Worm (Caenorhabditis elegans): ENCODE data around the gene nhr-50.

nhr-50 gene

DNA sequence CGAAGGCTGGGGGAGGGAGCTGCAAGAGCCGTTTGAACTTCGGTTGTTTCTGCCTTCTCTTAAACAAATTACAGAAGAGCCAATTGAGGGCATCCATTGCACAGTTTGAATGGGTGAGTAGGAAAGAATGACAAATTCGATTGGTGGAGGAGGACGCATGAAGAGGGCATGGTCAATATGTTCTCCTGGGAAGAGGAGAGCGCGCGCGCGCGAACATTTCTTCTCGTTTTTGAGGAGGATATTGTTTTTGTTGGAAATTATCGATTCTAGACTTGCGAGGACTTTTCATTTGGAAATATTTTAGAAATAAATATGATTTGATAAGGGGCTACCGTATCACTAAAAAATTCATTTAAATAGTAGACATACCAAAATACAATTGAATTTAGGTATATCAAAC, 31.1 kb upstream of the nhr-50 start, which contains the start of gene T10C6.7 (continued):
- no peak for TF ChIP-seq ceh-58 (GFP tag; IDR thresholded peaks at IDR 0.05)
- TF ChIP-seq lir-1 (GFP tag; conservative IDR thresholded peaks at IDR 0.05), result 0 out of 2 replicates have a peak, but pooled peaks have one; percentile 10
- peak; percentile 87 for TF ChIP-seq madf-6 (GFP tag; IDR thresholded peaks at IDR 0.05)
- no peak for TF ChIP-seq ztf-26 (tag; optimal IDR thresholded peaks at IDR 0.05)
- TF ChIP-seq zim-3 (tag; optimal IDR thresholded peaks at IDR 0.05), result no peak
- no peak for TF ChIP-seq snpc-1.1 (tag; optimal IDR thresholded peaks at IDR 0.05; ENCODE audit: insufficient read depth)
- TF ChIP-seq ceh-27 (GFP tag; optimal IDR thresholded peaks at IDR 0.05), result no peak
- peak; percentile 100 for TF ChIP-seq aptf-2 (GFP tag; conservative IDR thresholded peaks at IDR 0.05)
- peak; percentile 34 for TF ChIP-seq efl-1 (GFP tag; optimal IDR thresholded peaks at IDR 0.05)
- no peak for TF ChIP-seq pha-4 (tag; optimal IDR thresholded peaks at IDR 0.05)
- TF ChIP-seq ets-4 (GFP tag; optimal IDR thresholded peaks at IDR 0.05), result no peak

DNA sequence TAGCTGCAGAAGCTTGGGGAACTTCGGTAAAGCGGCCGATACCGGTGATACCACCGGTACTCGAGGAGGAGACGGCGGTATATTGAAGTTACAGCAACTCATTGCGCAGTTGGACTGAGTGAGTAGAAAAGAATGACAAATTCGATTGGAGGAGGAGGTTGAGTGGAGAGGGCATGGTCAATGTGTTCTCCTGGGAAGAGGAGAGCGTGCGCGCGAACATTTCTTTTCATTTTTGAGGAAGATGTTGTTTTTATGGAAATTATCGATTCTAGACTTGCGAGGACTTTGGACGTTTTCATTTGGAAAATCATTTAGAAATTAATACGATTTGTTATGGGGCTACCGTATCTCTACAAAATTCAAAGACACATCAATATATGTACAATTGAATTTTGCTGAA, 28.8 kb upstream of the nhr-50 start:
- TF ChIP-seq ets-4 (GFP tag; optimal IDR thresholded peaks at IDR 0.05) (no peak), F52B5.7 (tag; optimal IDR thresholded peaks at IDR 0.05) (no peak), lir-1 (GFP tag; conservative IDR thresholded peaks at IDR 0.05) (no peak), let-526 (GFP tag; IDR thresholded peaks at IDR 0.05) (no peak), ceh-40 (GFP tag; IDR thresholded peaks at IDR 0.05) (no peak), gei-17 (GFP tag; optimal IDR thresholded peaks at IDR 0.05) (no peak), aptf-2 (GFP tag; conservative IDR thresholded peaks at IDR 0.05) (peak; percentile 92)

DNA sequence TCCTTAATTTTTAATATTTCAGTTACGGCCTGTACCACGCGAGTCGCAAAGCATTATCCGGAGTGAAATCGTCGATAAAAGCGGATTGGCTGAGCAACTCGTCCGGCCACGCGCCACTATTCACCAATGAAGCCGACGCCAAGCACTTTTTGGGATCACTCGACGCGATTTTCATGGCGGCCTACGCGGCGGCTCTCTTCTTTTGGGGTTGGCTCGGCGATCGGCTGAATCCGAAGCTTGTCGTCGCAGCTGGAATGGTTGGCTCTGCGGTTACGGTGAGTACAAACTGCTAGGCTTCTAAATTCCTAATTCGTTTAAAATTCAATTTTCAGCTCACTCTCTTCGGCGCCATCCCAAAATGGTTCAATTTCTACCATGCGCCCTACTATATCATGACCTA, 24.5 kb upstream of the nhr-50 start:
- TF ChIP-seq bed-1 (GFP tag; IDR thresholded peaks at IDR 0.05) (no peak), B0261.1 (tag; optimal IDR thresholded peaks at IDR 0.05) (no peak), zfh-2 (GFP tag; conservative IDR thresholded peaks at IDR 0.05) (peak; percentile 51)

DNA sequence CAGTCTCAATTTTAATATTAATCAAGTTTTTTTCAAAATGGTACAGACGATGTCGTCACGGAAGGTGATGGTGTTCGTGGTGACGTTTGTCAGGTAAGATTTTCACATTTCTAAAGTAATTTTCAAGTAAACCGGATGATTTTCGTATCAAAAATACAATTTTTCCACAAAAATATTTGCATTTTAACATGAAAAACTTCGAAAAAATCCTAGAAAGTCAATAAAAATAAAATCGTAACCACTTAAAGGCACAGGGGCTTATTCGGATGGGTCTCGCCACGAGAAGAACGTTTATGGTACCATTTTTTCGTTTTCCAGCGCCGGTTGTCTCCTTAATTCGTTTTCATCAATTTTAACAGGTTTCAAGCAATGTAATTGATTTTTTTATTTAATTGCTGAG, 23.9 kb upstream of the nhr-50 start, which contains the start of gene T10C6.6:
TSS of gene T10C6.6 (plus strand) at position 27 of the 400 bp plus-strand sequence.
- TF ChIP-seq ceh-79 (tag; optimal IDR thresholded peaks at IDR 0.05) (peak; percentile 38), ets-4 (GFP tag; optimal IDR thresholded peaks at IDR 0.05) (no peak), F49E8.2 (tag; optimal IDR thresholded peaks at IDR 0.05; ENCODE audit: insufficient read depth) (peak; percentile 1), lsl-1 (GFP tag; optimal IDR thresholded peaks at IDR 0.05) (peak; percentile 88), madf-8 (GFP tag; conservative IDR thresholded peaks at IDR 0.05) (peak; percentile 38; the same call in 1 of the 2 replicates), ZK185.1 (tag; optimal IDR thresholded peaks at IDR 0.05; ENCODE audit: poor library complexity, severe bottlenecking) (no peak), madf-6 (GFP tag; IDR thresholded peaks at IDR 0.05) (peak; percentile 81), B0336.3 (GFP tag; IDR thresholded peaks at IDR 0.05) (peak; percentile 24; the same call in 1 of the 2 replicates), snpc-4 (GFP tag; optimal IDR thresholded peaks at IDR 0.05) (no peak), snpc-4 (tag; optimal IDR thresholded peaks at IDR 0.05) (peak in 2 of 4 experiments; percentile 24 to 35), xnd-1 (tag; optimal IDR thresholded peaks at IDR 0.05) (peak; percentile 79), let-607 (tag; optimal IDR thresholded peaks at IDR 0.05) (no peak), dpff-1 (tag; optimal IDR thresholded peaks at IDR 0.05) (no peak), atf-7 (tag; optimal IDR thresholded peaks at IDR 0.05) (no peak), efl-1 (GFP tag; optimal IDR thresholded peaks at IDR 0.05) (no peak), sea-2 (GFP tag; IDR thresholded peaks at IDR 0.05) (no peak), ztf-26 (tag; optimal IDR thresholded peaks at IDR 0.05) (no peak), F10E7.11 (tag; optimal IDR thresholded peaks at IDR 0.05) (no peak), C06A6.2 (GFP tag; conservative IDR thresholded peaks at IDR 0.05) (no peak), nfyb-1 (GFP tag; IDR thresholded peaks at IDR 0.05) (no peak), ceh-40 (GFP tag; IDR thresholded peaks at IDR 0.05) (no peak), ztf-18 (tag; optimal IDR thresholded peaks at IDR 0.05) (no peak), F39B2.1 (GFP tag; IDR thresholded peaks at IDR 0.05) (no peak), him-1 (tag; optimal IDR thresholded peaks at IDR 0.05) (peak; percentile 12), pbrm-1 (GFP tag; IDR thresholded peaks at IDR 0.05) (no peak), T26A5.8 (tag; optimal IDR thresholded peaks at IDR 0.05) (no peak), D2030.7 (GFP tag; IDR thresholded peaks at IDR 0.05) (peak; percentile 56), nhr-80 (tag; optimal IDR thresholded peaks at IDR 0.05) (no peak), ceh-58 (GFP tag; IDR thresholded peaks at IDR 0.05) (no peak), ekl-4 (GFP tag; IDR thresholded peaks at IDR 0.05) (peak; percentile 54; the same call in 1 of the 2 replicates), F33H1.4 (GFP tag; IDR thresholded peaks at IDR 0.05) (peak; percentile 84), zim-3 (tag; optimal IDR thresholded peaks at IDR 0.05) (no peak)
